Fruit fly (Drosophila melanogaster) whole organism, embryonic: ENCODE results near the gene CG43694.

Experiments used
- Ada2b ChIP-seq: fragments of 200-800 bp; sonication (Bioruptor generic); IDR thresholded peaks from 2 replicates; pipeline ENCODE4 v1.3.6; 2022; ENCODE audit warnings: missing biosample characterization, missing genetic modification characterization
- CG1529 ChIP-seq: fragments of 200-800 bp; sonication (Bioruptor generic); optimal IDR thresholded peaks from 3 replicates; lab custom pipeline; 2018; ENCODE audit warnings: missing biosample characterization, missing genetic modification characterization
- CG1603 ChIP-seq: fragments of 200-800 bp; sonication (Bioruptor generic); optimal IDR thresholded peaks from 2 replicates; lab custom pipeline; 2019; ENCODE audit warnings: missing biosample characterization, mild to moderate bottlenecking, missing genetic modification characterization, moderate library complexity
- CG17612 ChIP-seq: fragments of 200-800 bp; sonication (Bioruptor generic); IDR thresholded peaks from 2 replicates; pipeline ENCODE4 v1.3.6; 2022; ENCODE audit warnings: missing biosample characterization, missing genetic modification characterization
- CG3065 ChIP-seq: fragments of 200-800 bp; sonication (Bioruptor generic); optimal IDR thresholded peaks from 2 replicates; lab custom pipeline; 2016; ENCODE audit warnings: missing biosample characterization, missing genetic modification characterization
- CG3995 ChIP-seq: fragments of 200-800 bp; sonication (Bioruptor generic); optimal IDR thresholded peaks from 3 replicates; lab custom pipeline; 2016; ENCODE audit warnings: missing biosample characterization, missing genetic modification characterization
- CG5180 ChIP-seq: fragments of 200-800 bp; sonication (Bioruptor generic); optimal IDR thresholded peaks from 3 replicates; lab custom pipeline; 2017; ENCODE audit warnings: missing biosample characterization, missing genetic modification characterization, mild to moderate bottlenecking, moderate library complexity, missing genetic modification reagents
- CG5953 ChIP-seq: fragments of 200-800 bp; sonication (Bioruptor generic); IDR thresholded peaks from 2 replicates; pipeline ENCODE4 v1.3.6; 2022; ENCODE audit warnings: missing biosample characterization, missing genetic modification characterization
- CG6854 ChIP-seq: fragments of 200-800 bp; sonication (Bioruptor generic); optimal IDR thresholded peaks from 3 replicates; lab custom pipeline; 2017; ENCODE audit warnings: missing biosample characterization, mild to moderate bottlenecking, missing genetic modification characterization
- CG9437 ChIP-seq: fragments of 200-800 bp; sonication (Bioruptor generic); optimal IDR thresholded peaks from 2 replicates; lab custom pipeline; 2018; ENCODE audit warnings: missing biosample characterization, mild to moderate bottlenecking, missing genetic modification characterization
- Gug ChIP-seq: fragments of 200-800 bp; sonication (Bioruptor generic); IDR thresholded peaks from 4 replicates; pipeline ENCODE4 v1.3.6; 2022; ENCODE audit warnings: missing biosample characterization, missing genetic modification characterization
- MESR4 ChIP-seq: fragments of 200-800 bp; sonication (Bioruptor generic); optimal IDR thresholded peaks from 2 replicates; lab custom pipeline; 2018; ENCODE audit warnings: missing biosample characterization, mild to moderate bottlenecking, missing genetic modification characterization, moderate library complexity
- Med ChIP-seq: fragments of 200-800 bp; sonication (Bioruptor generic); peaks from one replicate; lab custom pipeline; 2016; ENCODE audit warnings: missing biosample characterization, missing genetic modification characterization, mild to moderate bottlenecking, inconsistent platforms, moderate library complexity
- Oaz ChIP-seq: fragments of 200-800 bp; sonication (Bioruptor generic); IDR thresholded peaks from 2 replicates; pipeline ENCODE4 v1.3.6; 2022; ENCODE audit warnings: missing biosample characterization, missing genetic modification characterization
- Poxn ChIP-seq: fragments of 200-800 bp; sonication (Bioruptor generic); IDR thresholded peaks from 2 replicates; pipeline ENCODE4 v1.3.6; 2022; ENCODE audit warnings: missing biosample characterization, missing genetic modification characterization
- Ravus ChIP-seq: fragments of 200-800 bp; sonication (Bioruptor generic); IDR thresholded peaks from 2 replicates; pipeline ENCODE4 v1.3.6; 2022; ENCODE audit warnings: missing biosample characterization, missing genetic modification characterization
- Sry-β ChIP-seq: fragments of 200-800 bp; sonication (Bioruptor generic); optimal IDR thresholded peaks from 2 replicates; lab custom pipeline; 2018; ENCODE audit warnings: missing biosample characterization, mild to moderate bottlenecking, missing genetic modification characterization, moderate library complexity
- danr ChIP-seq: fragments of 200-800 bp; sonication (Bioruptor generic); IDR thresholded peaks from 2 replicates; pipeline ENCODE4 v1.3.6; 2022; ENCODE audit warnings: missing biosample characterization, missing genetic modification characterization
- gfzf ChIP-seq: fragments of 200-800 bp; sonication (Bioruptor generic); optimal IDR thresholded peaks from 2 replicates; lab custom pipeline; 2016; ENCODE audit warnings: missing biosample characterization, mild to moderate bottlenecking, missing genetic modification characterization, moderate library complexity
- gsb ChIP-seq: fragments of 200-800 bp; sonication (Bioruptor generic); IDR thresholded peaks from 2 replicates; pipeline ENCODE4 v1.3.6; 2022; ENCODE audit warnings: missing biosample characterization, missing genetic modification characterization
- inv ChIP-seq: fragments of 200-800 bp; sonication (Bioruptor generic); IDR thresholded peaks from 2 replicates; pipeline ENCODE4 v1.3.6; 2022; ENCODE audit warnings: missing biosample characterization, missing genetic modification characterization; ENCODE audit not compliant: partially characterized antibody
- sens ChIP-seq: fragments of 200-800 bp; sonication (Bioruptor generic); peaks from one replicate; lab custom pipeline; 2016; ENCODE audit warnings: missing biosample characterization, missing genetic modification characterization
- seq ChIP-seq: fragments of 200-800 bp; sonication (Bioruptor generic); IDR thresholded peaks from 2 replicates; pipeline ENCODE4 v1.3.6; 2022; ENCODE audit warnings: missing biosample characterization, missing genetic modification characterization
- z ChIP-seq: fragments of 200-800 bp; sonication (Bioruptor generic); IDR thresholded peaks from 3 replicates; pipeline ENCODE4 v1.3.6; 2022; ENCODE audit warnings: missing biosample characterization, missing genetic modification characterization

CG43694 gene

DNA sequence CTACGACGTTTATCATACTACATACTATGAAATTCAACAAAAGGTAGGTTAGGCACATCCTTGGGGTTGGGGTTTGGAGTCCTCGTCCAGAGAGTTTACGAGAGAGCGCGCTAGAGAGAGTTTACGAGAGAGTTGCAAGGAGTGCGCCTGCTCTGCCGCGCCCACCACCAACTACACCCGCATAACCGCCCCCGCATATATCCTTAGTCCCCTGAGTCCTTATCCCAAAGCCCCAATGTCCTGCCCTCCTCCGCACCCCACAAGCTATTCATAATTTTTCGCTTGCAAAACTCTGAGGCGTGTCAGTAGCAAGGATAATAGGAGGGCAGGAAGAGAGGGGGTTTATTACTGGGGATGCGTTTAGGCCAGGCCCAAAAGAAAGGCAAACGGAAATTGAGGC lies 42.1 kb downstream of the CG43694 start (continued):
- no peak for TF ChIP-seq CG9437 (GFP tag; lab: Kevin White, UChicago)
- no peak for TF ChIP-seq CG3065
- peak; percentile 13 for TF ChIP-seq Med (GFP tag; lab: Kevin White, UChicago)
- TF ChIP-seq sens (GFP tag; lab: Kevin White, UChicago): no peak
- no peak for TF ChIP-seq CG5180 (GFP tag; lab: Kevin White, UChicago)
- no peak for TF ChIP-seq Ravus (GFP tag; lab: Robert Waterston, UW)
- no peak for TF ChIP-seq CG5953
- TF ChIP-seq CG1529 (GFP tag; lab: Kevin White, UChicago): no peak
- no peak for TF ChIP-seq CG6854 (GFP tag; lab: Kevin White, UChicago)
- no peak for TF ChIP-seq Sry-β (GFP tag; lab: Kevin White, UChicago)
- no peak for TF ChIP-seq inv (GFP tag; lab: Robert Waterston, UW)
- peak; percentile 49; the same call in 1 of the 2 replicates for TF ChIP-seq seq (GFP tag; lab: Robert Waterston, UW)
- TF ChIP-seq Oaz: 0 out of 2 replicates have a peak, but pooled peaks have one; percentile 11
- no peak for TF ChIP-seq CG17612 (GFP tag; lab: Robert Waterston, UW)
- no peak for TF ChIP-seq Gug
- no peak for TF ChIP-seq gsb (GFP tag; lab: Robert Waterston, UW)
- TF ChIP-seq Ada2b (GFP tag; lab: Robert Waterston, UW): no peak
- TF ChIP-seq danr (GFP tag; lab: Robert Waterston, UW): no peak
- no peak for TF ChIP-seq CG1603 (tag; lab: Kevin White, UChicago)
- TF ChIP-seq MESR4 (GFP tag; lab: Kevin White, UChicago): no peak
- TF ChIP-seq z (GFP tag; lab: Robert Waterston, UW): no peak
- TF ChIP-seq, all 482 proteins: peak for 14

DNA sequence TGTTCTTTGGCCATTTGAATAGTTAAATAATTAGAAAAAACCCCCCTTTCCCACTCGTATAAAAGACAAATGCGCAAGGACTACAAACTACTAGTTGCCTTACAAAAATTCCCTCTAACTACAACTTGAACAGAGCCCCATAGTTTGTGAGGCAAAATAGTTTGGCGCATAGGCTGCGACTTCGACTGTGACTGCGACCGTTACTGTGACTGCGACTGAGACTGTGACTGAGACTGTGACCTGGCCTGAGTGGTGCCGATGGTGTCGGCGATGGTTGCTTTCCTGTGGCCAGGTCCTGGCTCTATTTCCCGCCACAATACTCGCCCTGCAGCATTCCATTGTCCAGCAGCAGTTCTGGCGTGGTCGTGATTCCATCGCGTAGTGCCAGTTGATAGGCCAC lies 48.5 kb downstream of the CG43694 start:
- TF ChIP-seq CG3995 (GFP tag; lab: Kevin White, UChicago) (peak; percentile 90), Poxn (no peak), gfzf (GFP tag; lab: Kevin White, UChicago) (no peak)
